Fruit fly (Drosophila melanogaster) whole organism, prepupa: ENCODE results near the gene RpS14a.

Experiments
- CG11762 ChIP-seq: fragments of 200-800 bp; sonication (Bioruptor generic); optimal IDR thresholded peaks from 3 replicates; lab custom pipeline; 2016; ENCODE audit warnings: missing biosample characterization, missing genetic modification characterization; ENCODE audit not compliant: insufficient read depth
- CG32006 ChIP-seq: fragments of 200-800 bp; sonication (Bioruptor generic); optimal IDR thresholded peaks from 3 replicates; lab custom pipeline; 2017; ENCODE audit warnings: missing biosample characterization, mild to moderate bottlenecking, missing genetic modification characterization
- CG4318 ChIP-seq: fragments of 200-800 bp; sonication (Bioruptor generic); optimal IDR thresholded peaks from 3 replicates; lab custom pipeline; 2017; ENCODE audit warnings: missing biosample characterization, mild to moderate bottlenecking, missing genetic modification characterization
- Ets96B ChIP-seq: fragments of 200-800 bp; optimal IDR thresholded peaks from 2 replicates; lab custom pipeline; 2019; ENCODE audit warnings: missing biosample characterization, mild to moderate bottlenecking, missing genetic modification characterization, moderate library complexity
- acj6 ChIP-seq: fragments of 200-800 bp; sonication (Bioruptor generic); optimal IDR thresholded peaks from 3 replicates; lab custom pipeline; 2016; ENCODE audit warnings: missing biosample characterization, missing genetic modification characterization
- esn ChIP-seq: fragments of 200-800 bp; sonication (Bioruptor generic); optimal IDR thresholded peaks from 2 replicates; lab custom pipeline; 2016; ENCODE audit warnings: missing biosample characterization, mild to moderate bottlenecking, missing genetic modification characterization, moderate library complexity
- pdm3 ChIP-seq: fragments of 200-800 bp; sonication (Bioruptor generic); optimal IDR thresholded peaks from 3 replicates; lab custom pipeline; 2016; ENCODE audit warnings: missing biosample characterization, missing genetic modification characterization

DNA sequence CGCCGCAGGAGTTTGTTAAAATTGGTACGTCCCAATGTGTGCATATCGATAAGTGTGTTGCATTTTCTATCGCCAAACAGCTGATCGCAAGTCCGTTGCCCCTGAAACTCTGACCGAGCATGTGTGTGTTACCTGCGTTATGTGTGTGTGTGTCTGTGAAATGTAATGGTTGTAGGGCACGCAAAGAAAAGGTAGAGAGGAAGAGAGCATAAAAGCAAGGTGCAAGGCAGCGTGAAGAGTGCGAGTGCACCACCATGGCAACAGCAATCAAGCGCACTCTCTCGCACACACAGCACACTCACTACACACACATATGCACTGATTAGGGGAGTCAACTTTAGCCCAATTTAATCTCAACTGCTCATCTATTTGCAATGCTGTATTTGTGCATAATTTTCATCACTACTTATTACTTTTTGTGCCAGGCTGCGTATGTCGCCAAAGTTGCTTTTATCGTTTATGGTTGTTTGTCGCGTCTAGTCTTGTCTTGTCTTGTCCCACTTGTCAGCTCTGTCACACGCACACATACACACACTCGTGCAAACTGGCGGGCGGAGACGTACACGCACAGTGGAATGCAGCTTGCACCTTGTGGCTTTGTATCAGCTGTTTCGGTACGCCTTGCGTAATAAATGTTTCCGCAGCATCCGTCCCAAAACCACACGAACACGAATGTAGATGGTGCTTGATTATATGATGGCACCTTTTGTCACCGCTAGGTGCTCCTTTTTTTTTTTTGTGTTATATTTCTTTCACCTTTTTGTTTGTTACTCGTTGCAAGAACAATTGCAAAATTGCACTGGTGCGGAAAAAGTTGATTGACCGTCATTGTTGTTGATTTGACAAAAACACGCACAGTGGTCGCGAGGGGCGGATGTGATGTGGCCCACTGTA lies 4.3 kb downstream of the RpS14a start:
- peak; percentile 78 for TF ChIP-seq CG11762 (GFP tag; lab: Kevin White, UChicago)
- TF ChIP-seq CG32006 (GFP tag; lab: Kevin White, UChicago) = peak; percentile 96
- TF ChIP-seq pdm3 (GFP tag; lab: Kevin White, UChicago) = peak; percentile 86
- peak; percentile 62 for TF ChIP-seq Ets96B
- peak; percentile 90 for TF ChIP-seq esn (GFP tag; lab: Kevin White, UChicago)
- peak; percentile 92 for TF ChIP-seq CG4318
- TF ChIP-seq acj6 (GFP tag; lab: Kevin White, UChicago) = peak; percentile 78
